Fruit fly (Drosophila melanogaster): ENCODE measurements around the gene CG12795.

- TF ChIP-seq CG1620 (GFP tag; optimal IDR thresholded peaks at IDR 0.05) (no peak), CG5204 (GFP tag; optimal IDR thresholded peaks at IDR 0.05) (no peak), kay (GFP tag; ENCODE audit: borderline replicate concordance) (no peak), tj (GFP tag; optimal IDR thresholded peaks at IDR 0.05) (no peak), toe (GFP tag; optimal IDR thresholded peaks at IDR 0.05) (no peak), Crg-1 (GFP tag; optimal IDR thresholded peaks at IDR 0.05) (no peak), Mnt (GFP tag; optimal IDR thresholded peaks at IDR 0.05) (no peak), CG11617 (GFP tag; optimal IDR thresholded peaks at IDR 0.05) (no peak), bab1 (GFP tag; optimal IDR thresholded peaks at IDR 0.05) (no peak), ovo (GFP tag; optimal IDR thresholded peaks at IDR 0.05) (no peak), CG7045 (GFP tag; optimal IDR thresholded peaks at IDR 0.05) (no peak)
These were observed 23.7 kb upstream of the CG12795 start for dm6 chr2L:3428419-3429097.
